Fruit fly (Drosophila melanogaster) whole organism, embryonic: ENCODE data around the gene Nepl3.

ENCODE experiments used
- Atf-2 ChIP-seq: fragments of 200-800 bp; sonication (Bioruptor generic); optimal IDR thresholded peaks from 2 replicates; lab custom pipeline; 2016; ENCODE audit warnings: missing biosample characterization, missing genetic modification characterization
- Bgb ChIP-seq: fragments of 200-800 bp; sonication (Bioruptor generic); IDR thresholded peaks from 2 replicates; pipeline ENCODE4 v1.3.6; 2022; ENCODE audit warnings: missing biosample characterization, missing genetic modification characterization; ENCODE audit not compliant: partially characterized antibody
- Bteb2 ChIP-seq: fragments of 200-800 bp; sonication (Bioruptor generic); optimal IDR thresholded peaks from 2 replicates; lab custom pipeline; 2016; ENCODE audit warnings: missing biosample characterization, missing genetic modification characterization
- CG11247 ChIP-seq: fragments of 200-800 bp; sonication (Bioruptor generic); IDR thresholded peaks from 2 replicates; pipeline ENCODE4 v1.3.6; 2022; ENCODE audit warnings: missing biosample characterization, missing genetic modification characterization
- CG12659 ChIP-seq: fragments of 200-800 bp; sonication (Bioruptor generic); optimal IDR thresholded peaks from 3 replicates; lab custom pipeline; 2017; ENCODE audit warnings: mild to moderate bottlenecking, missing biosample characterization, missing genetic modification reagents, missing genetic modification characterization
- CG13424 ChIP-seq: fragments of 200-800 bp; sonication (Bioruptor generic); optimal IDR thresholded peaks from 2 replicates; lab custom pipeline; 2019; ENCODE audit warnings: missing biosample characterization, mild to moderate bottlenecking, missing genetic modification characterization, moderate library complexity
- CG15073 ChIP-seq: fragments of 200-800 bp; sonication (Bioruptor generic); optimal IDR thresholded peaks from 2 replicates; lab custom pipeline; 2016; ENCODE audit warnings: missing biosample characterization, missing genetic modification characterization
- CG15696 ChIP-seq: fragments of 200-800 bp; sonication (Bioruptor generic); optimal IDR thresholded peaks from 2 replicates; lab custom pipeline; 2019; ENCODE audit warnings: missing biosample characterization, mild to moderate bottlenecking, missing genetic modification characterization, moderate library complexity
- CG2202 ChIP-seq: fragments of 200-800 bp; sonication (Bioruptor generic); optimal IDR thresholded peaks from 2 replicates; lab custom pipeline; 2018; ENCODE audit warnings: missing biosample characterization, mild to moderate bottlenecking, missing genetic modification characterization
- CG2889 ChIP-seq: fragments of 200-800 bp; sonication (Bioruptor generic); IDR thresholded peaks from 3 replicates; pipeline ENCODE4 v1.3.6; 2022; ENCODE audit warnings: missing biosample characterization, missing genetic modification characterization
- CG31441 ChIP-seq: fragments of 200-800 bp; sonication (Bioruptor generic); IDR thresholded peaks from 2 replicates; pipeline ENCODE4 v1.3.6; 2022; ENCODE audit warnings: missing biosample characterization, missing genetic modification characterization
- CG3281 ChIP-seq: fragments of 200-800 bp; sonication (Bioruptor generic); optimal IDR thresholded peaks from 3 replicates; lab custom pipeline; 2017; ENCODE audit warnings: missing biosample characterization, mild to moderate bottlenecking, missing genetic modification characterization
- CG3995 ChIP-seq: fragments of 200-800 bp; sonication (Bioruptor generic); optimal IDR thresholded peaks from 3 replicates; lab custom pipeline; 2016; ENCODE audit warnings: missing biosample characterization, missing genetic modification characterization
- CG6272 ChIP-seq: fragments of 200-800 bp; sonication (Bioruptor generic); IDR thresholded peaks from 2 replicates; pipeline ENCODE4 v1.3.6; 2022; ENCODE audit warnings: missing biosample characterization, missing genetic modification characterization
- CG7271 ChIP-seq: fragments of 200-800 bp; sonication (Bioruptor generic); optimal IDR thresholded peaks from 2 replicates; lab custom pipeline; 2018; ENCODE audit warnings: missing biosample characterization, mild to moderate bottlenecking, missing genetic modification characterization, moderate library complexity
- CG7963 ChIP-seq: fragments of 200-800 bp; sonication (Bioruptor generic); IDR thresholded peaks from 3 replicates; pipeline ENCODE4 v1.3.6; 2022; ENCODE audit warnings: missing biosample characterization, missing genetic modification characterization; ENCODE audit not compliant: partially characterized antibody
- CG8478 ChIP-seq: fragments of >200 bp; optimal IDR thresholded peaks from 2 replicates; lab custom pipeline; 2018
- CG8944 ChIP-seq: fragments of 200-800 bp; sonication (Bioruptor generic); optimal IDR thresholded peaks from 3 replicates; lab custom pipeline; 2016; ENCODE audit warnings: missing biosample characterization, missing genetic modification characterization
- Doc2 ChIP-seq: fragments of 200-800 bp; sonication (Bioruptor generic); IDR thresholded peaks from 2 replicates; pipeline ENCODE4 v1.3.6; 2022; ENCODE audit warnings: missing biosample characterization, missing genetic modification characterization
- HLH4C ChIP-seq: fragments of 200-800 bp; sonication (Bioruptor generic); IDR thresholded peaks from 3 replicates; pipeline ENCODE4 v1.3.6; 2022; ENCODE audit warnings: missing biosample characterization, missing genetic modification characterization; ENCODE audit not compliant: partially characterized antibody
- Hey ChIP-seq: fragments of 200-800 bp; sonication (Bioruptor generic); optimal IDR thresholded peaks from 3 replicates; lab custom pipeline; 2018; ENCODE audit warnings: missing biosample characterization, mild to moderate bottlenecking, missing genetic modification characterization
- Hr39 ChIP-seq: fragments of >200 bp; optimal IDR thresholded peaks from 2 replicates; lab custom pipeline; 2017
- MESR4 ChIP-seq: fragments of 200-800 bp; sonication (Bioruptor generic); optimal IDR thresholded peaks from 2 replicates; lab custom pipeline; 2018; ENCODE audit warnings: missing biosample characterization, mild to moderate bottlenecking, missing genetic modification characterization, moderate library complexity
- MTF-1 ChIP-seq: fragments of 200-800 bp; sonication (Bioruptor generic); optimal IDR thresholded peaks from 2 replicates; lab custom pipeline; 2018; ENCODE audit warnings: missing biosample characterization, mild to moderate bottlenecking, missing genetic modification characterization, borderline replicate concordance
- Scr ChIP-seq: fragments of 200-800 bp; sonication (Bioruptor generic); IDR thresholded peaks from 2 replicates; pipeline ENCODE4 v1.3.6; 2022; ENCODE audit warnings: missing biosample characterization, missing genetic modification characterization; ENCODE audit not compliant: partially characterized antibody
- Sox100B ChIP-seq: fragments of 200-800 bp; sonication (Bioruptor generic); optimal IDR thresholded peaks from 3 replicates; lab custom pipeline; 2018; ENCODE audit warnings: missing biosample characterization, mild to moderate bottlenecking, missing genetic modification characterization
- Sry-δ ChIP-seq: fragments of 200-800 bp; sonication (Bioruptor generic); optimal IDR thresholded peaks from 2 replicates; lab custom pipeline; 2016; ENCODE audit warnings: missing biosample characterization, missing genetic modification characterization
- ac ChIP-seq: fragments of 200-800 bp; sonication (Bioruptor generic); optimal IDR thresholded peaks from 3 replicates; lab custom pipeline; 2017; ENCODE audit warnings: missing biosample characterization, mild to moderate bottlenecking, missing genetic modification characterization
- bigmax ChIP-seq: fragments of 200-800 bp; sonication (Bioruptor generic); optimal IDR thresholded peaks from 2 replicates; lab custom pipeline; 2018; ENCODE audit warnings: missing biosample characterization, mild to moderate bottlenecking, missing genetic modification characterization
- br ChIP-seq: fragments of >200 bp; optimal IDR thresholded peaks from 2 replicates; lab custom pipeline; 2017
- chm ChIP-seq: fragments of 200-800 bp; sonication (Bioruptor generic); IDR thresholded peaks from 2 replicates; pipeline ENCODE4 v1.3.6; 2022; ENCODE audit warnings: missing biosample characterization, missing genetic modification characterization
- en ChIP-seq: fragments of 200-800 bp; sonication (Bioruptor generic); optimal IDR thresholded peaks from 2 replicates; lab custom pipeline; 2016; ENCODE audit warnings: missing biosample characterization, missing genetic modification characterization
- exex ChIP-seq: fragments of 200-800 bp; sonication (Bioruptor generic); optimal IDR thresholded peaks from 4 replicates; lab custom pipeline; 2018; ENCODE audit warnings: missing biosample characterization, mild to moderate bottlenecking, missing genetic modification characterization, moderate library complexity
- gcm ChIP-seq: fragments of 200-800 bp; sonication (Bioruptor generic); optimal IDR thresholded peaks from 2 replicates; lab custom pipeline; 2019; ENCODE audit warnings: missing biosample characterization, mild to moderate bottlenecking, missing genetic modification characterization, moderate library complexity
- grau ChIP-seq: fragments of 200-800 bp; optimal IDR thresholded peaks from 3 replicates; lab custom pipeline; 2019; ENCODE audit warnings: missing biosample characterization, mild to moderate bottlenecking, missing genetic modification characterization, moderate library complexity
- grn ChIP-seq: fragments of 200-800 bp; sonication (Bioruptor generic); optimal IDR thresholded peaks from 3 replicates; lab custom pipeline; 2017; ENCODE audit warnings: missing biosample characterization, missing genetic modification characterization
- inv ChIP-seq: fragments of 200-800 bp; sonication (Bioruptor generic); IDR thresholded peaks from 2 replicates; pipeline ENCODE4 v1.3.6; 2022; ENCODE audit warnings: missing biosample characterization, missing genetic modification characterization; ENCODE audit not compliant: partially characterized antibody
- lov ChIP-seq, 2 experiments: fragments of 200-800 bp in 1 of 2; fragments of >200 bp in 1 of 2; sonication (Bioruptor generic) in 1 of 2; IDR thresholded peaks in 1 of 2; optimal IDR thresholded peaks in 1 of 2; 2 replicates in 1 of 2; 3 replicates in 1 of 2; pipeline versions ENCODE4 v1.3.6 to Lab custom; 2017 to 2022; ENCODE audit warnings: missing biosample characterization in 1 of 2, missing genetic modification characterization in 1 of 2
- pan ChIP-seq, 4 experiments: fragments of >200 bp in 3 of 4; fragments of 200-800 bp in 1 of 4; sonication (Bioruptor generic) in 1 of 4; optimal IDR thresholded peaks in 3 of 4; IDR thresholded peaks in 1 of 4; 2 replicates each; pipeline versions ENCODE4 v1.3.6 to Lab custom; 2017 to 2022; ENCODE audit warnings: missing biosample characterization in 2 of 4, missing genetic modification characterization in 2 of 4, mixed read lengths in 1 of 4
- pita ChIP-seq: fragments of 200-800 bp; sonication (Bioruptor generic); optimal IDR thresholded peaks from 2 replicates; lab custom pipeline; 2017; ENCODE audit warnings: missing biosample characterization, mild to moderate bottlenecking, missing genetic modification characterization
- pzg ChIP-seq: fragments of 200-800 bp; sonication (Bioruptor generic); optimal IDR thresholded peaks from 3 replicates; lab custom pipeline; 2018; ENCODE audit warnings: missing biosample characterization, mild to moderate bottlenecking, missing genetic modification characterization, moderate library complexity
- tio ChIP-seq: fragments of 200-800 bp; sonication (Bioruptor generic); optimal IDR thresholded peaks from 2 replicates; lab custom pipeline; 2017; ENCODE audit warnings: missing biosample characterization, missing genetic modification characterization, inconsistent platforms
- trem ChIP-seq: fragments of 200-800 bp; optimal IDR thresholded peaks from 3 replicates; lab custom pipeline; 2019; ENCODE audit warnings: missing biosample characterization, mild to moderate bottlenecking, missing genetic modification characterization, moderate library complexity
- tup ChIP-seq: fragments of 200-800 bp; sonication (Bioruptor generic); optimal IDR thresholded peaks from 2 replicates; lab custom pipeline; 2016; ENCODE audit warnings: missing biosample characterization, mild to moderate bottlenecking, missing genetic modification characterization, moderate library complexity
- unc-4 ChIP-seq: fragments of 200-800 bp; sonication (Bioruptor generic); IDR thresholded peaks from 2 replicates; pipeline ENCODE4 v1.3.6; 2022; ENCODE audit warnings: missing biosample characterization, missing genetic modification characterization; ENCODE audit not compliant: partially characterized antibody
- usp ChIP-seq: fragments of >200 bp; optimal IDR thresholded peaks from 2 replicates; lab custom pipeline; 2017; ENCODE audit warnings: missing biosample characterization, missing genetic modification characterization
- wek ChIP-seq: fragments of 200-800 bp; sonication (Bioruptor generic); optimal IDR thresholded peaks from 3 replicates; lab custom pipeline; 2018; ENCODE audit warnings: missing biosample characterization, mild to moderate bottlenecking, missing genetic modification characterization, moderate library complexity

Gene Nepl3

DNA sequence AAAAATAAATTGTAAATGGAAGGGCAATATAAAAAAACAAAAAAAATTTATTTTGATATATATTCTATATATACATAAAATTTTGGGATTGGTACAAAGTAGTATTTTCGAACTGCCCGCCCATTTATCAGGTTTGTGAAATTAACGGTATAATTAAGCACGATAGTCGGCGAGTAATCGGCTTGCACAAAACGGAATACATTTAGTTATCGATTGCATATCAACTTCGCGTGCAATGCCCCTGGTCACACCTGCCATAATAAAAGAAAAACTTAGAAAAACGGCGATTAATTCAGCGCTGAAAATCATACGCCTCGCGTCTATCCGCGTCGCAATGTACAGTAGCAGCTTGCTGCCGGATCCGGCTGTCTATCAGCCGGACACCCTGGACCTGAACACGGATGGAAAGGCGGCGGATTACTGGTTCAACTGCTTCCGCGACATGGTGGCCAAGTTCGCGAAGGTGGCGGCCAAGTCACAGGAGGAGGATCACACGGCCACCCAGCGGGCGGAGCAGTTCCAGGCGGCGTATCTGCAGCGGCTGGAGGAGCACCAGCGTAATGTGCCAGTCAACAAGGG, 35.8 kb upstream of the Nepl3 start, which contains the start of gene CG5828 (continued):
- TF ChIP-seq pzg (GFP tag; lab: Kevin White, UChicago) (peak; percentile 45), HLH4C (GFP tag; lab: Robert Waterston, UW) (peak; percentile 70), en (GFP tag; lab: Kevin White, UChicago) (no peak), usp (GFP tag; lab: Kevin White, UChicago) (no peak), Hr39 (lab: Kevin White, UChicago) (no peak), CG11247 (no peak), CG12659 (peak; percentile 47), Scr (GFP tag; lab: Robert Waterston, UW) (peak; percentile 79), Hey (tag; lab: Kevin White, UChicago) (no peak), inv (GFP tag; lab: Robert Waterston, UW) (peak; percentile 54), pita (GFP tag; lab: Kevin White, UChicago) (no peak), Bgb (GFP tag; lab: Robert Waterston, UW) (peak; percentile 64), br (no peak), CG31441 (GFP tag; lab: Robert Waterston, UW) (peak; percentile 15; the same call in 1 of the 2 replicates), CG13424 (tag; lab: Kevin White, UChicago) (no peak)
- TF ChIP-seq, all 482 proteins: peak for 53

DNA sequence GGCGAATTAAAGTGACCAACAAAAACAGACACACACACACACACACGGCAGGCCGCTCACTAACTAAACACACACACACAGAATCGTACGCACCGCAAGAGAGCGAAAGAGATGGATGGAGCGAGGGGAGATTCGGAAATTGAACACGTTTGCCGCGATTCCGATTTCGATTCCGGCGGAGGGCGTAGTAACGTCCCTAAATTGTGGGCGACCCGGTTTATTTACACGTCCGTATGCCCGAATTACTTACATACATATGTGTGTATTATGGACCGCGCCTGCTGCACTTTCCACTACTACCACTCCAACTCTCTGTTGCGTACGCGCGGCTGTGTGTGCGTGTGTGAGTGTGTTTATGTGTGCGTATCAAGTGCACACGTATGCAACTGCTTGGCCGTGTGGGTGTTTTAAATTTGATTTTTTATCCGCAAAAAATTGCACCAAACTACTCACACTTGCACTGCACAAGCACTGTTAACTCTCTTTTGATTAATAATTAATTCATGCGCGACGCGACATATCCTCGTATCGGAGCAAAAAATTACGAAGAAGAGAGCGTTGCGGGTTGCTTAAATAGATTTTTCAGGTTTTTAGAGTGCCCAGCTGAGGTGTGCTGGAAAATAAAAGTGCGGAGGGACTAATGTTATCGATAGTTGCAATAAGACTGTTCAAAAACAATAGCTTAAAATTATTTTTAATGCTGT, 35.1 kb upstream of the Nepl3 start, which contains the start of gene Pgant5:
TSS of gene Pgant5 (minus strand) at position 601 of the 704 bp plus-strand sequence.
- no peak for TF ChIP-seq CG31441 (GFP tag; lab: Robert Waterston, UW)
- peak; percentile 98 for TF ChIP-seq CG8478
- TF ChIP-seq CG15696 = no peak
- no peak for TF ChIP-seq CG7963 (GFP tag; lab: Robert Waterston, UW)
- TF ChIP-seq grau (tag; lab: Kevin White, UChicago) = no peak
- TF ChIP-seq MTF-1 = peak; percentile 20
- TF ChIP-seq Doc2 (GFP tag; lab: Robert Waterston, UW) = no peak
- no peak for TF ChIP-seq CG3995 (GFP tag; lab: Kevin White, UChicago)
- peak; percentile 32 for TF ChIP-seq trem (tag; lab: Kevin White, UChicago)
- no peak for TF ChIP-seq CG15073 (GFP tag; lab: Kevin White, UChicago)
- TF ChIP-seq CG7271 (tag; lab: Kevin White, UChicago) = no peak
- peak; percentile 82 for TF ChIP-seq MESR4 (GFP tag; lab: Kevin White, UChicago)
- peak; percentile 28 for TF ChIP-seq Sry-δ
- TF ChIP-seq ac = no peak
- TF ChIP-seq pan (optimal IDR thresholded peaks at IDR 0.05; lab: Kevin White, UChicago) = no peak
- no peak for TF ChIP-seq pan (GFP tag; optimal IDR thresholded peaks at IDR 0.05 in 1 of 2, IDR thresholded peaks at IDR 0.05 in 1 of 2)
- TF ChIP-seq CG8944 (GFP tag; lab: Kevin White, UChicago) = no peak
- TF ChIP-seq tup (GFP tag; lab: Kevin White, UChicago) = no peak
- no peak for TF ChIP-seq lov (optimal IDR thresholded peaks at IDR 0.05; lab: Kevin White, UChicago)
- no peak for TF ChIP-seq lov (GFP tag; IDR thresholded peaks at IDR 0.05; lab: Robert Waterston, UW)
- TF ChIP-seq unc-4 (GFP tag; lab: Robert Waterston, UW) = no peak; the same call in 1 of the 2 replicates
- no peak for TF ChIP-seq CG6272
- peak; percentile 25 for TF ChIP-seq wek (GFP tag; lab: Kevin White, UChicago)
- TF ChIP-seq Sox100B = no peak
- no peak for TF ChIP-seq grn (GFP tag; lab: Kevin White, UChicago)
- TF ChIP-seq CG2202 (tag; lab: Kevin White, UChicago) = no peak
- peak; percentile 15 for TF ChIP-seq exex (tag; lab: Kevin White, UChicago)
- TF ChIP-seq gcm (GFP tag; lab: Kevin White, UChicago) = peak; percentile 55
- TF ChIP-seq Bteb2 = no peak
- TF ChIP-seq tio (GFP tag; lab: Kevin White, UChicago) = no peak
- TF ChIP-seq chm (GFP tag; lab: Robert Waterston, UW) = no peak; the same call in 1 of the 2 replicates
- TF ChIP-seq bigmax (GFP tag; lab: Kevin White, UChicago) = no peak
- TF ChIP-seq CG2889 (GFP tag; lab: Robert Waterston, UW) = no peak
- peak; percentile 52 for TF ChIP-seq CG3281
- TF ChIP-seq Atf-2 (GFP tag; lab: Kevin White, UChicago) = no peak
